Worm (Caenorhabditis elegans) whole organism, midembryonic: Measurements from ENCODE around the gene D1086.12.

ENCODE experiments used
- T22C8.4 ChIP-seq: fragments of 200-800 bp; sonication (Bioruptor generic); IDR thresholded peaks from 2 replicates; pipeline ENCODE4 v1.3.6; 2022; ENCODE audit warnings: missing genetic modification characterization, missing compliant biosample characterization
- cog-1 ChIP-seq: sonication (generic microtip); optimal IDR thresholded peaks from 2 replicates; lab custom pipeline; 2016; ENCODE audit warnings: missing genetic modification characterization, missing compliant biosample characterization
- klf-2 ChIP-seq: fragments of 200-800 bp; sonication (Bioruptor generic); conservative IDR thresholded peaks from 2 replicates; pipeline ENCODE4 v1.3.6; 2022; ENCODE audit warnings: missing genetic modification reagents, missing genetic modification characterization, missing compliant biosample characterization
- tab-1 ChIP-seq: fragments of 200-800 bp; sonication (Bioruptor generic); IDR thresholded peaks from 2 replicates; pipeline ENCODE4 v1.3.6; 2022; ENCODE audit warnings: missing genetic modification characterization, missing compliant biosample characterization
- ztf-29 ChIP-seq: fragments of 200-800 bp; sonication (Bioruptor generic); IDR thresholded peaks from 2 replicates; pipeline ENCODE4 v1.3.6; 2022; ENCODE audit warnings: missing genetic modification reagents, missing genetic modification characterization, missing compliant biosample characterization

DNA sequence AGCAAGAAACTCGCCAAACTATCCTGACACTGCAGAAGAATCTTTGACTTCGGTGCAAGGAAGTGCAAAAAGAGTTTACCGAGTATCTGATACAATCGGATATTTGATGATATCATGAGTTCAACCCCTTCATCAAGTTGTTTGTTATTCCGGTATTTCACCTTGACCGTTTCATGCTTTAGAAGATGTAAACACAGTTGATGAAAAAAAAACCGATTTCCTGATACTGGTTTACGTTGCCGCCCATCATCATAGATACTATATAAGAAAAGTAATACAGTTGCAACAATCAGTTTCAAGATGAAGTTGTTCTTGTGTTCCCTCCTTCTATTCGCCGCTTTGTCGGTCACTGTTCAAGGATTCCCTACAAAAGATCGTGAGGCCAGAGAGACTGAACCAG, 6.5 kb downstream of the D1086.12 start, which contains the start of gene H39E23.3:
- TF ChIP-seq tab-1 (GFP tag; lab: Robert Waterston, UW): no peak
- TF ChIP-seq cog-1 (tag; lab: Kevin White, UChicago): no peak
- TF ChIP-seq T22C8.4 (GFP tag; lab: Robert Waterston, UW): no peak
- no peak for TF ChIP-seq klf-2 (GFP tag; lab: Robert Waterston, UW)
- TF ChIP-seq ztf-29 (GFP tag; lab: Robert Waterston, UW): no peak
